Fruit fly (Drosophila melanogaster): ENCODE data around the gene shop.
A peak's percentile ranks its signal among the peaks of the same experiment; 100 is the strongest.

shop gene

dm6 chrX:18863748-18864482 is 15.5 kb upstream of the shop start, which contains the start of the genes CG7326 and Dora (continued):
- no peak for TF ChIP-seq org-1 (GFP tag; optimal IDR thresholded peaks at IDR 0.05)
- TF ChIP-seq CG2120 (GFP tag; optimal IDR thresholded peaks at IDR 0.05) = peak; percentile 25
- peak; percentile 73 for TF ChIP-seq ewg (GFP tag; optimal IDR thresholded peaks at IDR 0.05)
- TF ChIP-seq ap (GFP tag; IDR thresholded peaks at IDR 0.05) = no peak
- peak; percentile 81 for TF ChIP-seq CG2116 (GFP tag; optimal IDR thresholded peaks at IDR 0.05)
- TF ChIP-seq Dp (GFP tag; optimal IDR thresholded peaks at IDR 0.05) = peak; percentile 52
- peak; percentile 46 for TF ChIP-seq CHES-1-like (GFP tag; optimal IDR thresholded peaks at IDR 0.05)
- peak; percentile 1 for TF ChIP-seq unpg (GFP tag; optimal IDR thresholded peaks at IDR 0.05)
- peak; percentile 29 for TF ChIP-seq Jarid2 (GFP tag; optimal IDR thresholded peaks at IDR 0.05)
- peak; percentile 21 for TF ChIP-seq CG6854 (GFP tag; optimal IDR thresholded peaks at IDR 0.05)
- TF ChIP-seq dmrt11E (tag; optimal IDR thresholded peaks at IDR 0.05) = peak; percentile 15
- peak; percentile 74 for TF ChIP-seq CG1603 (tag; optimal IDR thresholded peaks at IDR 0.05)
- peak; percentile 68; the same call in 1 of the 2 replicates for TF ChIP-seq CG2129 (GFP tag; IDR thresholded peaks at IDR 0.05; ENCODE audit: partially characterized antibody)
- peak; percentile 55 for TF ChIP-seq E2f2 (GFP tag; IDR thresholded peaks at IDR 0.05)
- TF ChIP-seq lola (GFP tag; optimal IDR thresholded peaks at IDR 0.05) = peak in 1 of 3 experiments; percentile 59
- no peak for TF ChIP-seq cwo (GFP tag; optimal IDR thresholded peaks at IDR 0.05)
- TF ChIP-seq CG31388 (GFP tag; optimal IDR thresholded peaks at IDR 0.05) = no peak
- TF ChIP-seq CG1529 (GFP tag; optimal IDR thresholded peaks at IDR 0.05) = no peak
- no peak for TF ChIP-seq CG16863 (GFP tag; optimal IDR thresholded peaks at IDR 0.05)
- TF ChIP-seq sens (GFP tag) = peak; percentile 37
- TF ChIP-seq CG9797 (GFP tag; optimal IDR thresholded peaks at IDR 0.05) = peak; percentile 91
- peak; percentile 94 for TF ChIP-seq HLH4C (GFP tag; IDR thresholded peaks at IDR 0.05; ENCODE audit: partially characterized antibody)
- TF ChIP-seq Ets97D (GFP tag; optimal IDR thresholded peaks at IDR 0.05) = peak; percentile 61
- peak; percentile 32 for TF ChIP-seq B-H2 (GFP tag; optimal IDR thresholded peaks at IDR 0.05)
- TF ChIP-seq CG11560 (tag; IDR thresholded peaks at IDR 0.05) = peak; percentile 99
- no peak for TF ChIP-seq CG6254 (GFP tag; optimal IDR thresholded peaks at IDR 0.05)
- TF ChIP-seq CG7357 (GFP tag; IDR thresholded peaks at IDR 0.05) = no peak
- TF ChIP-seq stwl (tag; optimal IDR thresholded peaks at IDR 0.05) = peak; percentile 74
- TF ChIP-seq stc (GFP tag; IDR thresholded peaks at IDR 0.05) = no peak
- TF ChIP-seq CG10267 (tag; optimal IDR thresholded peaks at IDR 0.05) = peak; percentile 48
- TF ChIP-seq p53 (GFP tag; optimal IDR thresholded peaks at IDR 0.05) = peak; percentile 92
- TF ChIP-seq CG12391 (tag; optimal IDR thresholded peaks at IDR 0.05) = peak; percentile 20
- TF ChIP-seq croc (GFP tag; conservative IDR thresholded peaks at IDR 0.05) = no peak
- TF ChIP-seq ato (GFP tag; IDR thresholded peaks at IDR 0.05; ENCODE audit: partially characterized antibody) = peak; percentile 94
- no peak for TF ChIP-seq Hr78 (GFP tag; optimal IDR thresholded peaks at IDR 0.05)
- TF ChIP-seq HLH54F (GFP tag; optimal IDR thresholded peaks at IDR 0.05) = no peak
- TF ChIP-seq H2.0 (GFP tag; IDR thresholded peaks at IDR 0.05) = no peak
- TF ChIP-seq z (GFP tag; IDR thresholded peaks at IDR 0.05) = peak; percentile 65; the same call in 1 of the 3 replicates
- TF ChIP-seq GATAe (GFP tag; conservative IDR thresholded peaks at IDR 0.05) = no peak
- peak; percentile 41 for TF ChIP-seq wek (GFP tag; optimal IDR thresholded peaks at IDR 0.05)
- peak; percentile 54 for TF ChIP-seq row (GFP tag; IDR thresholded peaks at IDR 0.05)
- TF ChIP-seq klu (GFP tag; IDR thresholded peaks at IDR 0.05) = no peak
- TF ChIP-seq trem (tag; optimal IDR thresholded peaks at IDR 0.05) = peak; percentile 63
- TF ChIP-seq unc-4 (GFP tag; IDR thresholded peaks at IDR 0.05; ENCODE audit: partially characterized antibody) = peak; percentile 92
- TF ChIP-seq sd (tag; optimal IDR thresholded peaks at IDR 0.05) = no peak
- no peak for TF ChIP-seq tin (GFP tag; optimal IDR thresholded peaks at IDR 0.05)
- TF ChIP-seq CG11456 (GFP tag; IDR thresholded peaks at IDR 0.05) = no peak
- TF ChIP-seq Camta (GFP tag; optimal IDR thresholded peaks at IDR 0.05) = no peak
- TF ChIP-seq CG18476 (GFP tag; optimal IDR thresholded peaks at IDR 0.05) = no peak
